ENCODE assay signal across 2 worm cellular contexts in genomic region chrX:9956052-9956451, ce11.
A peak's percentile ranks its signal among the peaks of the same experiment; 100 is the strongest.
TF ChIP-seq lines count a peak whose summit lies in the region.

No protein-coding gene starts in this region.

TF ChIP-seq in whole organism, late embryonic, 69 proteins besides CTCF, POLR2A, EP300 and RAD21:
- TF ChIP-seq fax-1 (tag; optimal IDR thresholded peaks at IDR 0.05; lab: Kevin White, UChicago), result no peak
- peak; percentile 52 for TF ChIP-seq unc-42 (tag; optimal IDR thresholded peaks at IDR 0.05; lab: Kevin White, UChicago)
- no peak for TF ChIP-seq K02D7.2 (tag; optimal IDR thresholded peaks at IDR 0.05; lab: Kevin White, UChicago)
- TF ChIP-seq ceh-14 (tag; optimal IDR thresholded peaks at IDR 0.05; lab: Kevin White, UChicago), result peak; percentile 54

TF ChIP-seq in whole organism, mixed stage, embryonic, 35 proteins besides CTCF, POLR2A, EP300 and RAD21:
- TF ChIP-seq drap-1 (GFP tag; optimal IDR thresholded peaks at IDR 0.05; lab: Kevin White, UChicago) (no peak), tbx-8 (GFP tag; optimal IDR thresholded peaks at IDR 0.05; lab: Kevin White, UChicago) (no peak), nhr-237 (tag; optimal IDR thresholded peaks at IDR 0.05; lab: Kevin White, UChicago) (no peak), ces-1 (GFP tag; optimal IDR thresholded peaks at IDR 0.05; lab: Kevin White, UChicago) (peak; percentile 66)
